Worm (Caenorhabditis elegans) whole organism, early embryonic: Measurements from ENCODE around the gene nspg-4.

Source experiments
- B0310.2 ChIP-seq: sonication (generic microtip); optimal IDR thresholded peaks from 2 replicates; lab custom pipeline; 2016; ENCODE audit warnings: mild to moderate bottlenecking, missing genetic modification characterization, missing compliant biosample characterization
- F13C5.2 ChIP-seq: sonication (generic microtip); optimal IDR thresholded peaks from 2 replicates; lab custom pipeline; 2017; ENCODE audit warnings: mild to moderate bottlenecking, missing genetic modification characterization, inconsistent platforms, missing compliant biosample characterization
- aly-1 ChIP-seq: sonication (generic microtip); optimal IDR thresholded peaks from 2 replicates; lab custom pipeline; 2016; ENCODE audit warnings: missing genetic modification characterization, missing compliant biosample characterization
- ama-1 ChIP-seq: fragments of 150-350 bp; optimal IDR thresholded peaks from 2 replicates; lab custom pipeline; 2014
- ceh-13 ChIP-seq: fragments of 200-800 bp; sonication (Bioruptor generic); optimal IDR thresholded peaks from 2 replicates; lab custom pipeline; 2018; ENCODE audit warnings: mild to moderate bottlenecking, missing genetic modification characterization, missing compliant biosample characterization
- ceh-36 ChIP-seq: sonication (generic microtip); optimal IDR thresholded peaks from 2 replicates; lab custom pipeline; 2016; ENCODE audit warnings: missing genetic modification characterization, inconsistent platforms, missing compliant biosample characterization
- ets-7 ChIP-seq: sonication (generic microtip); optimal IDR thresholded peaks from 2 replicates; lab custom pipeline; 2016; ENCODE audit warnings: missing genotype, missing genetic modification characterization, missing compliant biosample characterization
- flt-1 ChIP-seq: fragments of 200-800 bp; sonication (Bioruptor generic); IDR thresholded peaks from 2 replicates; pipeline ENCODE4 v1.3.6; 2022; ENCODE audit warnings: missing genetic modification characterization, missing compliant biosample characterization
- hmbx-1 ChIP-seq: sonication (generic microtip); optimal IDR thresholded peaks from 2 replicates; lab custom pipeline; 2016; ENCODE audit warnings: mild to moderate bottlenecking, missing genetic modification characterization, missing compliant biosample characterization
- hmg-4 ChIP-seq: fragments of 200-800 bp; sonication (Bioruptor generic); optimal IDR thresholded peaks from 2 replicates; lab custom pipeline; 2018; ENCODE audit warnings: mild to moderate bottlenecking, missing genetic modification characterization, missing compliant biosample characterization
- hnd-1 ChIP-seq: sonication (generic microtip); optimal IDR thresholded peaks from 2 replicates; lab custom pipeline; 2016; ENCODE audit warnings: missing genetic modification characterization, missing compliant biosample characterization
- pes-1 ChIP-seq: fragments of 200-800 bp; sonication (Bioruptor generic); IDR thresholded peaks from 2 replicates; pipeline ENCODE4 v1.3.6; 2022; ENCODE audit warnings: missing genetic modification reagents, missing genetic modification characterization, missing compliant biosample characterization
- scrt-1 ChIP-seq: fragments of 200-800 bp; sonication (Bioruptor generic); IDR thresholded peaks from 2 replicates; pipeline ENCODE4 v1.3.6; 2022; ENCODE audit warnings: missing genetic modification characterization, missing compliant biosample characterization
- sea-1 ChIP-seq: fragments of 200-800 bp; sonication (Bioruptor generic); conservative IDR thresholded peaks from 2 replicates; pipeline ENCODE4 v1.3.6; 2022; ENCODE audit warnings: missing genetic modification characterization, missing compliant biosample characterization
- tbx-11 ChIP-seq: fragments of 200-800 bp; sonication (Bioruptor generic); IDR thresholded peaks from 2 replicates; pipeline ENCODE4 v1.3.6; 2022; ENCODE audit warnings: missing genetic modification characterization, missing compliant biosample characterization
- tbx-37 ChIP-seq: fragments of 200-800 bp; sonication (Bioruptor generic); conservative IDR thresholded peaks from 2 replicates; pipeline ENCODE4 v1.3.6; 2022; ENCODE audit warnings: missing genetic modification reagents, missing genetic modification characterization, missing compliant biosample characterization
- tra-4 ChIP-seq: sonication (generic microtip); optimal IDR thresholded peaks from 2 replicates; lab custom pipeline; 2017; ENCODE audit warnings: missing genetic modification characterization, missing compliant biosample characterization

nspg-4 gene

ce11 chrX:3350306-3350705, at the start of gene nspg-4:
Gene nspg-4 (minus strand): TSS chrX:3350406.
- TF ChIP-seq tra-4 (tag; lab: Kevin White, UChicago) (no peak), aly-1 (tag; lab: Kevin White, UChicago) (no peak), tbx-37 (GFP tag; lab: Robert Waterston, UW) (no peak), ets-7 (tag; lab: Kevin White, UChicago) (no peak), ceh-13 (no peak), tbx-11 (GFP tag; lab: Robert Waterston, UW) (no peak)

- TF ChIP-seq ceh-36 (tag; lab: Kevin White, UChicago) (no peak), ceh-13 (no peak), aly-1 (tag; lab: Kevin White, UChicago) (no peak), tbx-37 (GFP tag; lab: Robert Waterston, UW) (no peak), hmg-4 (GFP tag; lab: Kevin White, UChicago) (no peak), scrt-1 (GFP tag; lab: Robert Waterston, UW) (no peak), ets-7 (tag; lab: Kevin White, UChicago) (no peak), tra-4 (tag; lab: Kevin White, UChicago) (no peak)
Measured at ce11 chrX:3399917-3400316, 49.7 kb upstream of the nspg-4 start, which contains the start of gene cht-1. Gene cht-1 (minus strand): TSS chrX:3400017.

ce11 chrX:3396735-3397134, 46.5 kb upstream of the nspg-4 start:
- TF ChIP-seq tbx-11 (GFP tag; lab: Robert Waterston, UW): no peak
- TF ChIP-seq flt-1: no peak
- TF ChIP-seq F13C5.2 (tag; lab: Kevin White, UChicago): no peak
- no peak for TF ChIP-seq ceh-13
- no peak for TF ChIP-seq sea-1 (GFP tag; lab: Robert Waterston, UW)
- TF ChIP-seq scrt-1 (GFP tag; lab: Robert Waterston, UW): no peak
- TF ChIP-seq tbx-37 (GFP tag; lab: Robert Waterston, UW): no peak
- no peak for TF ChIP-seq ama-1 (lab: Kevin White, UChicago)
- TF ChIP-seq pes-1 (GFP tag; lab: Robert Waterston, UW): no peak
- no peak for TF ChIP-seq tra-4 (tag; lab: Kevin White, UChicago)
- no peak for TF ChIP-seq B0310.2 (tag; lab: Kevin White, UChicago)
- TF ChIP-seq hmg-4 (GFP tag; lab: Kevin White, UChicago): no peak
- TF ChIP-seq ets-7 (tag; lab: Kevin White, UChicago): no peak
- no peak for TF ChIP-seq hnd-1 (tag; lab: Kevin White, UChicago)
- no peak for TF ChIP-seq hmbx-1 (tag; lab: Kevin White, UChicago)
- no peak for TF ChIP-seq ceh-36 (tag; lab: Kevin White, UChicago)
- no peak for TF ChIP-seq aly-1 (tag; lab: Kevin White, UChicago)

ce11 chrX:3393562-3393961, 43.4 kb upstream of the nspg-4 start, which contains the start of gene slcf-2:
Gene slcf-2 (plus strand): TSS chrX:3393862.
- TF ChIP-seq ceh-13: no peak
- TF ChIP-seq sea-1 (GFP tag; lab: Robert Waterston, UW): no peak
- no peak for TF ChIP-seq F13C5.2 (tag; lab: Kevin White, UChicago)
- no peak for TF ChIP-seq scrt-1 (GFP tag; lab: Robert Waterston, UW)
- no peak for TF ChIP-seq pes-1 (GFP tag; lab: Robert Waterston, UW)
- no peak for TF ChIP-seq hmg-4 (GFP tag; lab: Kevin White, UChicago)

- TF ChIP-seq ama-1 (lab: Kevin White, UChicago): no peak
- no peak for TF ChIP-seq F13C5.2 (tag; lab: Kevin White, UChicago)
- TF ChIP-seq scrt-1 (GFP tag; lab: Robert Waterston, UW): no peak
- no peak for TF ChIP-seq tbx-37 (GFP tag; lab: Robert Waterston, UW)
- TF ChIP-seq flt-1: no peak
- TF ChIP-seq tra-4 (tag; lab: Kevin White, UChicago): no peak
- TF ChIP-seq hmbx-1 (tag; lab: Kevin White, UChicago): no peak
- no peak for TF ChIP-seq hnd-1 (tag; lab: Kevin White, UChicago)
- no peak for TF ChIP-seq tbx-11 (GFP tag; lab: Robert Waterston, UW)
- TF ChIP-seq hmg-4 (GFP tag; lab: Kevin White, UChicago): no peak
- TF ChIP-seq ceh-13: no peak
- TF ChIP-seq aly-1 (tag; lab: Kevin White, UChicago): no peak
- TF ChIP-seq ceh-36 (tag; lab: Kevin White, UChicago): no peak
- TF ChIP-seq ets-7 (tag; lab: Kevin White, UChicago): no peak
- no peak for TF ChIP-seq pes-1 (GFP tag; lab: Robert Waterston, UW)
- TF ChIP-seq sea-1 (GFP tag; lab: Robert Waterston, UW): no peak
- no peak for TF ChIP-seq B0310.2 (tag; lab: Kevin White, UChicago)
Measured at ce11 chrX:3385362-3385761, 35.2 kb upstream of the nspg-4 start, which contains the start of gene acp-1. Gene acp-1 (minus strand): TSS chrX:3385462.

ce11 chrX:3380167-3380566, 30.0 kb upstream of the nspg-4 start, which contains the start of gene ZK563.7:
Gene ZK563.7 (plus strand): TSS chrX:3380467.
- TF ChIP-seq ceh-36 (tag; lab: Kevin White, UChicago) (no peak), tbx-11 (GFP tag; lab: Robert Waterston, UW) (no peak), tra-4 (tag; lab: Kevin White, UChicago) (no peak), scrt-1 (GFP tag; lab: Robert Waterston, UW) (no peak), pes-1 (GFP tag; lab: Robert Waterston, UW) (no peak), tbx-37 (GFP tag; lab: Robert Waterston, UW) (no peak), hnd-1 (tag; lab: Kevin White, UChicago) (no peak), F13C5.2 (tag; lab: Kevin White, UChicago) (no peak)

ce11 chrX:3379114-3379513, 28.9 kb upstream of the nspg-4 start, which contains the start of gene sorf-1:
Gene sorf-1 (minus strand): TSS chrX:3379248.
- no peak for TF ChIP-seq B0310.2 (tag; lab: Kevin White, UChicago)
- no peak for TF ChIP-seq tra-4 (tag; lab: Kevin White, UChicago)
- TF ChIP-seq tbx-11 (GFP tag; lab: Robert Waterston, UW): no peak
- TF ChIP-seq hmbx-1 (tag; lab: Kevin White, UChicago): no peak
- TF ChIP-seq tbx-37 (GFP tag; lab: Robert Waterston, UW): no peak
- no peak for TF ChIP-seq aly-1 (tag; lab: Kevin White, UChicago)
- TF ChIP-seq pes-1 (GFP tag; lab: Robert Waterston, UW): no peak
- no peak for TF ChIP-seq ama-1 (lab: Kevin White, UChicago)
- TF ChIP-seq scrt-1 (GFP tag; lab: Robert Waterston, UW): no peak
- TF ChIP-seq F13C5.2 (tag; lab: Kevin White, UChicago): no peak
- TF ChIP-seq flt-1: no peak
- TF ChIP-seq ceh-36 (tag; lab: Kevin White, UChicago): no peak
- no peak for TF ChIP-seq ets-7 (tag; lab: Kevin White, UChicago)
- no peak for TF ChIP-seq ceh-13
- no peak for TF ChIP-seq sea-1 (GFP tag; lab: Robert Waterston, UW)
